Worm (Caenorhabditis elegans) whole organism, young adult: ENCODE results near the gene ZK792.12.

Source experiments
- B0336.3 ChIP-seq: fragments of 200-800 bp; sonication (Bioruptor generic); IDR thresholded peaks from 2 replicates; pipeline ENCODE4 v1.3.6; 2022; ENCODE audit warnings: missing genetic modification characterization, missing compliant biosample characterization
- F57C9.4 ChIP-seq: sonication (generic microtip); optimal IDR thresholded peaks from 2 replicates; lab custom pipeline; 2017; ENCODE audit warnings: mild to moderate bottlenecking, missing genetic modification characterization, missing compliant biosample characterization
- attf-6 ChIP-seq: fragments of 200-800 bp; sonication (Bioruptor generic); IDR thresholded peaks from 2 replicates; pipeline ENCODE4 v1.3.6; 2022; ENCODE audit warnings: missing genetic modification reagents, missing genetic modification characterization, missing compliant biosample characterization
- ceh-40 ChIP-seq: fragments of 200-800 bp; sonication (Bioruptor generic); IDR thresholded peaks from 2 replicates; pipeline ENCODE4 v1.3.6; 2022; ENCODE audit warnings: missing genetic modification characterization, missing compliant biosample characterization
- dox-1 ChIP-seq: fragments of 200-800 bp; sonication (Bioruptor generic); IDR thresholded peaks from 2 replicates; pipeline ENCODE4 v1.3.6; 2022; ENCODE audit warnings: missing genetic modification reagents, missing genetic modification characterization, missing compliant biosample characterization
- egl-18 ChIP-seq: fragments of 200-800 bp; sonication (Bioruptor generic); IDR thresholded peaks from 2 replicates; pipeline ENCODE4 v1.3.6; 2022; ENCODE audit warnings: missing genetic modification reagents, missing genetic modification characterization, missing compliant biosample characterization
- hrde-1 ChIP-seq: sonication (generic microtip); optimal IDR thresholded peaks from 2 replicates; lab custom pipeline; 2016; ENCODE audit warnings: missing genetic modification characterization, mild to moderate bottlenecking, missing compliant biosample characterization, moderate library complexity, missing genotype, missing genetic modification reagents, borderline replicate concordance
- let-526 ChIP-seq: fragments of 200-800 bp; sonication (Bioruptor generic); IDR thresholded peaks from 2 replicates; pipeline ENCODE4 v1.3.6; 2022; ENCODE audit warnings: missing genetic modification reagents, missing genetic modification characterization, missing compliant biosample characterization
- nhr-90 ChIP-seq: sonication (generic microtip); optimal IDR thresholded peaks from 2 replicates; lab custom pipeline; 2016; ENCODE audit warnings: missing genotype, mild to moderate bottlenecking, missing genetic modification characterization, missing compliant biosample characterization
- pha-4 ChIP-seq: fragments of 150-350 bp; sonication (generic microtip); optimal IDR thresholded peaks from 2 replicates; lab custom pipeline; 2014; ENCODE audit warnings: missing biosample characterization, missing genetic modification reagents, missing genetic modification characterization
- sdz-38 ChIP-seq: sonication (generic microtip); optimal IDR thresholded peaks from 2 replicates; lab custom pipeline; 2016; ENCODE audit warnings: missing genotype, missing genetic modification characterization, missing compliant biosample characterization
- snpc-4 ChIP-seq, 5 experiments: fragments of 150-350 bp in 1 of 5; sonication (generic microtip) in 4 of 5; optimal IDR thresholded peaks; 2 replicates each; lab custom pipeline; 2014 to 2018; ENCODE audit warnings: missing genetic modification characterization in 5 of 5, missing biosample characterization in 3 of 5, antibody characterized with exemption in 2 of 5, mild to moderate bottlenecking in 2 of 5, missing compliant biosample characterization in 2 of 5, missing genotype in 2 of 5, moderate library complexity in 2 of 5, missing genetic modification reagents in 1 of 5
- ztf-3 ChIP-seq: fragments of 200-800 bp; sonication (Bioruptor generic); optimal IDR thresholded peaks from 2 replicates; lab custom pipeline; 2018; ENCODE audit warnings: mild to moderate bottlenecking, missing genetic modification characterization, missing compliant biosample characterization
- ztf-6 ChIP-seq: fragments of 200-800 bp; sonication (Bioruptor generic); IDR thresholded peaks from 2 replicates; pipeline ENCODE4 v1.3.6; 2022; ENCODE audit warnings: missing genetic modification reagents, missing genetic modification characterization, missing compliant biosample characterization

DNA sequence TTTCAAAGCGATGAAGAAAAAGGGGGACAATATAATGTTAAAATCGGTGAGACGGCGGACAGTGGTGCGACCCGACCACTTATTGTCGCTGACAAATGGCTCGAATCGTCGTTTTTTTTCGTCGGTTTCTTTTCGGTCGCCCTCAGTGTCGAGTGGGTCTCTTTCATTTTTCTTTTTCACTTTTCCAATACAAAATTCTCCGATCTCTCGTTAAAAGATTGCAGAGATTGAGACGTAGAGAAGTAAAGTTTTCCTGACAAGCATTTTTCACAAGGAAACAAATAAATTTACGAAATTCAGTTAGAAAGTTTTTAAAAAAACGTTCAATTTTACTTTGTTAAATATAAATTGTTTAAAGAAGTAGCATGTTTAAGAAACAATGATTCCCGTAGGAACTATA, 2.1 kb upstream of the ZK792.12 start:
- TF ChIP-seq nhr-90 (tag; lab: Kevin White, UChicago): no peak
- no peak for TF ChIP-seq attf-6 (GFP tag; lab: Robert Waterston, UW)
- no peak for TF ChIP-seq snpc-4 (GFP tag; optimal IDR thresholded peaks at IDR 0.05; lab: Kevin White, UChicago)
- peak in 1 of 4 experiments; percentile 25 for TF ChIP-seq snpc-4 (tag; optimal IDR thresholded peaks at IDR 0.05; lab: Kevin White, UChicago)
- no peak for TF ChIP-seq hrde-1
- TF ChIP-seq egl-18 (GFP tag; lab: Robert Waterston, UW): no peak
- TF ChIP-seq sdz-38 (tag; lab: Kevin White, UChicago): no peak
- TF ChIP-seq ztf-6 (GFP tag; lab: Robert Waterston, UW): no peak
- no peak for TF ChIP-seq ceh-40 (GFP tag; lab: Robert Waterston, UW)
- TF ChIP-seq let-526 (GFP tag; lab: Robert Waterston, UW): no peak
- no peak for TF ChIP-seq pha-4
- no peak for TF ChIP-seq ztf-3
- no peak for TF ChIP-seq B0336.3 (GFP tag; lab: Robert Waterston, UW)
- no peak for TF ChIP-seq F57C9.4 (tag; lab: Kevin White, UChicago)
- TF ChIP-seq dox-1 (GFP tag; lab: Robert Waterston, UW): no peak
